Fruit fly (Drosophila melanogaster) whole organism, larva: ENCODE measurements around the gene CG11456.
A peak's percentile ranks its signal among the peaks of the same experiment; 100 is the strongest.

Source experiments
- noc ChIP-seq: fragments of 200-800 bp; sonication (Bioruptor generic); optimal IDR thresholded peaks from 3 replicates; lab custom pipeline; 2019; ENCODE audit warnings: missing biosample characterization, mild to moderate bottlenecking, missing genetic modification characterization, moderate library complexity

CG11456 gene

DNA sequence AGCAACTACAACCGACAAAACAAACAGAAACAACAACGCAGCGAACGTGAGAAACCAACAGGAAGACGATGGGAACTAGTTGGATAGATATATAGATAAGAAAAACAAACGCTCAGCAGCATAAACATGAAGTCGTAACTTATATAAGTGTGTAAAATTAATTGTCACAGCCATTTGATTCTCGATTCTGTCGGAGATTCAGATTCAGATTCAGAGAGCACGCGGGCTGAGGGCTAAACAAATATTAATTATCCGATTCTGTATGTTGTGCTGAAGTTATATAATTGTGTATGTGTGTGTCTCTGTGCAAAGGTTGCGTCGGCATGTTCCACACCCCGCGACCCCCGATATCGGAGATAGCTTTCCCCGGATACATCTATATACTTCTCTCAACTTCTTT lies 7.6 kb upstream of the CG11456 start:
- no peak for TF ChIP-seq noc (tag; lab: Kevin White, UChicago)

DNA sequence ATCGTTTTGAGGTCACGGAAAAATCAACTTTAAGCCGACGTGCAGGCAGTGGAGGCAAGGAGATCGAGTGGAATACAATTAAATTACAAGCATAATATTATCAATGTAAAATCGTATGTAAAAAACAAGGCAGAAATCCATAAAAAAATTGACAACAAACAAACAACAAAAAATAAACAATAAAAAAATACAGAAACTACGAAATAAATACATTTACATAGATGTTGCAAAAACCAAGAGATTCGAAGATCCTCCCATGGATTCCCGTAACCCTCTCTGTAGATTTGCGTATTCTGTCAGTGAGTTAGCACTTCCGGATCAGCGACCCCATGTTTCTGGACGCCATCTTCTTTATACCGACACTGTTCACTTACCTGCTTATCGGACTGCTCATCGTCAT lies 5.9 kb upstream of the CG11456 start, which contains the start of gene CG3288:
TSS of gene CG3288 (plus strand) at position 301 of the 400 bp plus-strand sequence.
- TF ChIP-seq noc (tag; lab: Kevin White, UChicago) = no peak

DNA sequence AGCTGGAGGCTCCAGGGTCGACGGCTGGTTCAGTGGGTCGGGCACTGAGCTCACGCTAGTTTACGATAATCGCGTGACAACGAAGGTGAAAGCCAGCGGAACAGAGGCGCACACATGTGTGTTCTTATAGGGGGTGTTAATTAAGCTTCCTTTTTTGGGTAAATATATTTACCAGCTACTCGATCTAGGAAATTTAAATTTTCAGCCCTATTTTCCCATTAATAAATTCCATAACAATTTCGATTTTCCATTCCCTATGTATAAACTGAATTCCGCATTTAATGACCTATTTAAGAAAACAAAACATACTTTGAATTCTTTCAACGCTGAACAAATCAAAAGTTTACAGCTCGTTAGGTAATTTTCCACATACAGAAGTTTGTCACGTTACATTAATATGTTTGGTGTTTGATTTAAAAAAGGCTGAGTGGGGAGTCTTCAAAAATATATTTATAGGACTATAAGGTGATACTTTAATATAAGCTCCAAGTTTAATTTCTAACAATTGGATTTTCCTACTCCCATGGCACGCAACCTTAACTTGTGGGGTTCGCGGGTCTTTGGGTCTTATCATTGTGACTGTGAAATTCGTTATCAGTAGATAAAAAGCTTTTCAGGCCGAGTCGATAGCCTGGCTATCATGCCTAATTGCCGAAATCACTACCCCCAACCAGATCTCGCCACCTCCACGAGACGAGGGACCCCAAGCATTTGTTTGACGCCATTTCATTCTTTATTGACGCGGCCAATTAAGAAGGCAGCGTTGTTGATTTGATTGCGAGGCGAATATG lies 4.6 kb upstream of the CG11456 start, which contains the start of gene CG13255:
TSS of gene CG13255 (plus strand) at position 449 of the 791 bp plus-strand sequence.
- peak; percentile 85 for TF ChIP-seq noc (tag; lab: Kevin White, UChicago)

DNA sequence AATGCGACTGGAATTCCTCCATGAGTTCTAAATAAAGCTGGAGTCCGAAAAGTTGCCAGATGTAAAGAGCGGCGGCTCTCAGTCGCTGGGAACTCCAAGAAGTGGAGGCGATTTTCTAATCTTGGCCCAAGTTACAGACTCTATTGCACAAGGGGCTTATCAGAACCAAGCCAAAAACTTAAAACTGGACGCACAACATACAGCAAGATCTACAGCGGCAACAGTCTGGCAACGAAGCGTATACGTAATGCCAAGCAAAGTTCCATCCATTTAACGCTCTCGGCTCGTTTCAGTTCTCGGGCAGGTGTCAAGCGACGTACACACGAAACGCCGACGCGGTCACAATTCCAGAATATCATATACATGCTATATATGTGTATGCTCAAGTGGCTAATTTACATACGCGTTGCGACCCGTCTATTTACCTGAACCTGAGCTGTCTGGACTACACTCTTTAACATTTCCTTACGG lies 3.9 kb upstream of the CG11456 start:
- TF ChIP-seq noc (tag; lab: Kevin White, UChicago) = peak; percentile 2

- TF ChIP-seq noc (tag; lab: Kevin White, UChicago) = no peak
Measured at dm6 chr3L:20848572-20848971, 6.8 kb downstream of the CG11456 start.

dm6 chr3L:20857609-20858008 lies 15.8 kb downstream of the CG11456 start:
- TF ChIP-seq noc (tag; lab: Kevin White, UChicago) = no peak

dm6 chr3L:20868995-20869394 lies 27.2 kb downstream of the CG11456 start:
- no peak for TF ChIP-seq noc (tag; lab: Kevin White, UChicago)

- no peak for TF ChIP-seq noc (tag; lab: Kevin White, UChicago)
Measured at dm6 chr3L:20883969-20884368, 42.2 kb downstream of the CG11456 start.

dm6 chr3L:20885172-20885571 lies 43.4 kb downstream of the CG11456 start, which contains the start of gene CG32432:
Gene CG32432 (minus strand): TSS chr3L:20885188.
- no peak for TF ChIP-seq noc (tag; lab: Kevin White, UChicago)
